Worm (Caenorhabditis elegans): ENCODE measurements around the gene col-86.
"Not testable (repeated sequence)": the region's sequence is repeated elsewhere in the genome, so short reads cannot be mapped to it uniquely, and the experiment has no call there.

Gene col-86

ce11 chrII:13098175-13098574 lies at the start of gene col-86:
Gene col-86, minus strand, starts transcription at chrII:13098275.
- no peak for TF ChIP-seq unc-62 (GFP tag; optimal IDR thresholded peaks at IDR 0.05)

DNA sequence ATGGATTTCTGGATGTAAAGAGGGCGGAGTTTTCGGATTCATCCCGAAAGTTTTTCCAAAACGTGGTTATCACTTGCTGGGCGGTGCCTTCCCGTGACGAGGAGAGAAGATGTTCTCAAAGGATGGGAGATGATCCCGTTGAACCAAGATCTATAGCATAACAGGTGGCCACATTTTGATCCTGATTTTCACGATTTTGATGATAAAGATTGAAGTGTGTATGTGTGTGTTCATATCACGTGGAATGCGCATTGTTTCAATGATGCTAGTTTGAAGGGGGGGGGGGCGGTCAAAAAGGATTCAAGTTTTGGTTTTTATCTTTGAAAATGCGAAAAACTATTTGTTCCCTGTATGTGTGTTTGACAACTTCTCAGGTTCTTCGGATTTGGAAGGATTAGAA lies 47.1 kb upstream of the col-86 start, which contains the start of gene mltn-1:
TSS of gene mltn-1 (minus strand) at position 22 of the 400 bp plus-strand sequence.
- no peak for TF ChIP-seq unc-62 (GFP tag; optimal IDR thresholded peaks at IDR 0.05)

DNA sequence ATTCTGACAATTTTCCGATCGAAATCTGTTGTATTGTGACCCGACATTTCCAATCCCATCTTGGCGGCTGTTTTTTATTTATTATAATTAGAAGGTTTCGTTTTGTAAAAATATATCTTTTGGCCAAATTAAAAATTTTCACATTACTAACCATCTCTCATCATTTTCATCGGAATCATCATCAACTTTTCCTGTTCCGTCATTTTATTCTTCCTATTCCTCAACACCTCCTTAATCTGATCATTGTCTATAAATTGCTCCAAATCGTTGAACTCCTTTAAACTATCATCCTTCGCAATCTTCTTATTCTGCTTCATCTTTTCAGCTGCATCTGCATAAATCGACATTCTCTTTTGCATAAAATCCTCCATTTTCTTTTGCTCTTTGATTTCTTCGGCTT lies 44.3 kb upstream of the col-86 start:
- no peak for TF ChIP-seq unc-62 (GFP tag; optimal IDR thresholded peaks at IDR 0.05)

- no peak for TF ChIP-seq unc-62 (GFP tag; optimal IDR thresholded peaks at IDR 0.05)
Measured at ce11 chrII:13139573-13139972, 41.5 kb upstream of the col-86 start.

DNA sequence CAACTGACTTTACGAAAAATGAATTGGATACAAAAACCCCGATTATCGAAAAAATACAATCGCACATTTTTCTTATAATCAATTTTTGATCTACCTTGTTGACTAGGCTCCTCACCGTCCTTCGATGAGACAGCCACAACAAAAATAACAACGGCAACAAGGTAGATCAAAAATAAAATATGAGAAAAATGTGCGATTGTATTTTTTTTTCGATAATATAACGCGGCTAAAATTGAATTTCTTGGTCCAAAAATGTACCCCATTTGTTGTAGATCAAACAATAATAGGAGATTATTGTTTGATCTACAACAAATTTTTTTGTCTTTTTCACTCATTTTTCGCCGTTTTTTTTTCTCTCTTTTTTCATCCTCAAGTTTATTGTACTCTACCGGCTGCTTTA lies 32.5 kb upstream of the col-86 start:
- TF ChIP-seq unc-62 (GFP tag; optimal IDR thresholded peaks at IDR 0.05) = no peak

- no peak for TF ChIP-seq unc-62 (GFP tag; optimal IDR thresholded peaks at IDR 0.05)
Measured at ce11 chrII:13129602-13130001, 31.5 kb upstream of the col-86 start, which contains the start of gene F29C12.6. Gene F29C12.6, plus strand, starts transcription at chrII:13129902.

DNA sequence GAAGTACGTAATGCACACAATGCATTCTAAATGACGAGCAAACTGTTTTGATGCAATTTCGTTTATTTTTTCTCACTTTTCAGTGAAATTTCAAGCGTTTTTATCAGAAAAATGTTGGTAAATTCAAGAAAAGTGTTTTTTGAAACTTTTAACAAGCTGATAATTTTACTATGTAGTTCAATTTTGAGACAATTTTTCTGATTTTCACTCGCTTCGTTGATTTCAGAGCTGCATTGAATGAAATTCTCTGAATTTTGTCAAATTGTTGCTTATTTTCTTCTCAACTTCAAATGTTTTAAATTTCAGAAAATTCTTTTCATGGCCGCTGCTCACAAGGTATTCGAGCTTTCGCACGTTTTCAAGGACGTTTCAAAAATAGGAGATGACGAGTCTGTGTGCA lies 24.6 kb upstream of the col-86 start, which contains the start of gene bath-45:
TSS of gene bath-45 (plus strand) at position 301 of the 400 bp plus-strand sequence.
- TF ChIP-seq unc-62 (GFP tag; optimal IDR thresholded peaks at IDR 0.05) = no peak

ce11 chrII:13117135-13117534 lies 19.1 kb upstream of the col-86 start, which contains the start of gene gfm-1:
Gene gfm-1, plus strand, starts transcription at chrII:13117483.
- TF ChIP-seq unc-62 (GFP tag; optimal IDR thresholded peaks at IDR 0.05) = no peak

- no peak for TF ChIP-seq unc-62 (GFP tag; optimal IDR thresholded peaks at IDR 0.05)
Measured at ce11 chrII:13116710-13117109, 18.6 kb upstream of the col-86 start, which contains the start of gene rict-1. Gene rict-1, minus strand, starts transcription at chrII:13116810.

ce11 chrII:13107719-13108118 lies 9.6 kb upstream of the col-86 start, which contains the start of gene pqn-32:
Gene pqn-32, plus strand, starts transcription at chrII:13108019.
- no peak for TF ChIP-seq unc-62 (GFP tag; optimal IDR thresholded peaks at IDR 0.05)

DNA sequence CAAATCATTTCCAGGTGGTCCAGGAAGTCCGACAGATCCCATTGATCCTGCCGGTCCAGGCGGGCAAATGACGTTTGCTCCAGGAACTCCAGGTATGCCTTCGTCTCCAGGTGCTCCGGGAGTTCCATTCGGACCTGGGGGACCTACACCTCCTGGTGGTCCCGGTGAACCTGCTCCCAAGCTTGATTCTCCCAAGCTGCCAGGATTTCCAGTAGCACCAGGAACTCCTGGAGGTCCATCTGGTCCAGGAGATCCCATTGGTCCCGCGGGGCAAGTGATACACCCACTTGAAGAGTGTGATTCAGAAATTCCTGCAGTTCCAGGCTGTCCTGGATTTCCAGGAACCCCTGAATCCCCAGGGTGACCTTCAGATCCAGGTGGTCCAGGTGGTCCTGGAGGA lies 1.7 kb downstream of the col-86 start:
- TF ChIP-seq unc-62 (GFP tag; optimal IDR thresholded peaks at IDR 0.05) = no peak

- no peak for TF ChIP-seq unc-62 (GFP tag; optimal IDR thresholded peaks at IDR 0.05)
Measured at ce11 chrII:13091857-13092256, 6.2 kb downstream of the col-86 start.

DNA sequence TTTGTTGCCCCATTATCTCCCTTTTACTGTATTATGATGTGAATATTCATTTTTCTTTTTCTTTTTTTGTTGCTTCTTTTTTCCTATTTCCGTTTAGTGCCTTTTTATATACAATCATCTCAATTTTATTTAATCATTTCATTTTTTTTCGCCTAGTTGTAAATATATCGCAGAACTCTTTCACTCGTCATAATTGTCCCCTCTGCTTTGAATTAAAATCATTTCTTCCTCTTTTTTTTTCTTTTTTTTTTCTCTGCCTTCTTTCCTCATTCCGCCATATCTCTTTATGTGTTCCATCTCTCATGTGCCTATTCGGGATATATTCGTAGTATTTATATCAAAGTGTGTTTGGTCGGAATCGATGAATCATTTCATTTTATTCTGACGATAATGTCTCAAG lies 7.0 kb downstream of the col-86 start, which contains the start of gene Y81G3A.4:
TSS of gene Y81G3A.4 (plus strand) at position 301 of the 400 bp plus-strand sequence.
- no peak for TF ChIP-seq unc-62 (GFP tag; optimal IDR thresholded peaks at IDR 0.05)

- TF ChIP-seq unc-62 (GFP tag; optimal IDR thresholded peaks at IDR 0.05) = no peak
Measured at ce11 chrII:13085951-13086350, 12.1 kb downstream of the col-86 start.

DNA sequence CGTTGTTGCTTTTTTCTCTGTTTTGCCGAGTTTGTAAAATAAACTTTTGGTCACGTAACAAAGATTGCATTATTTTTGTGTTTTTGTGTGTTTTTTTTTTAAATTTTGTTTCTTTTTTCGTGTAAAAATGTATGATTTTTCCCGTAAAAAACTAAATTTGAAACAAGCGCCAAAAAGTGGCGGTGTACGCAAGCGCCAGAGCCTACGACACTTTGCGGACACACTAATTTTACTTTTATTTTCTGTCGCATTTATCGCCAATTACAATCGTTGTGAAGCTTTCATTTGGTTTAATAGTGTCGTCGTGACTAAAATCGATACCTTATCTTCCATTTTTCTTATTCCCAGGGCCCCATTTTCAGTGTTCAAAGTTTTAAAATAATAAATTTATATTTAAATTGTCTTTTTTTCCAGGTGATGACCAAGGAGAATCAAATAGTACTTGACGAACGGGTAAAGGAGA lies 14.3 kb downstream of the col-86 start, which contains the start of the genes Y81G3A.1 and gcn-2:
TSS of gene Y81G3A.1 (minus strand) at position 175 of the 463 bp plus-strand sequence.
TSS of gene gcn-2 (plus strand) at position 413 of the 463 bp plus-strand sequence.
- TF ChIP-seq unc-62 (GFP tag; optimal IDR thresholded peaks at IDR 0.05) = no peak

DNA sequence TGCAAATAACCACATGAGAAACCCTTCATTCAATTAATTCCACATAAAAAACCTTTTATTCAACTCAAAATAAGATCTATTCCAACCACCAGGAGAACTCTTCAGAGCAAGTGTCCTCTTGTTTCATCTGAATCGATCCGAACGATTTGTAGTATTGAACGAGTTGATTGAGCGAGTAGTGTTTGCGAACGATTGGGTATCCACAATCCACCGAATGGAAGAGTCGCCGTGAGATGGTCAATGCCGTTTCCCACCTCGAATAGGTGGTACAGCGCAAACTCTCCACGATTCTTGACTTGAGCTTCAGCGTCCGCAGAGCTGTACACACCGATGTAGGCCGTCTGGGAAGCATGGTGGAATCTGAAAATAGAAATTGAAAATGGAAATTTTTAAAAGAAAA lies 15.7 kb downstream of the col-86 start, which contains the start of gene Y81G3A.6:
TSS of gene Y81G3A.6 (minus strand) at position 101 of the 400 bp plus-strand sequence.
- TF ChIP-seq unc-62 (GFP tag; optimal IDR thresholded peaks at IDR 0.05) = not testable (repeated sequence)

- TF ChIP-seq unc-62 (GFP tag; optimal IDR thresholded peaks at IDR 0.05) = not testable (repeated sequence)
Measured at ce11 chrII:13080607-13081006, 17.5 kb downstream of the col-86 start, which contains the start of gene Y81G3A.2. Gene Y81G3A.2, plus strand, starts transcription at chrII:13080907.

All from whole organism, dauer.